Worm (Caenorhabditis elegans) whole organism, mixed stage, embryonic: Measurements from ENCODE around the gene F36D3.14.

Experiments
- M03D4.4 ChIP-seq: sonication (generic microtip); optimal IDR thresholded peaks from 2 replicates; lab custom pipeline; 2017; ENCODE audit warnings: mild to moderate bottlenecking, missing genetic modification characterization, missing compliant biosample characterization
- bed-3 ChIP-seq: fragments of 200-800 bp; sonication (Bioruptor generic); optimal IDR thresholded peaks from 3 replicates; lab custom pipeline; 2018; ENCODE audit warnings: mild to moderate bottlenecking, missing genetic modification characterization, moderate library complexity, missing compliant biosample characterization
- blmp-1 ChIP-seq: fragments of 150-350 bp; optimal IDR thresholded peaks from 2 replicates; lab custom pipeline; 2014; ENCODE audit warnings: missing biosample characterization, missing genetic modification characterization
- ceh-39 ChIP-seq: fragments of 150-350 bp; optimal IDR thresholded peaks from 2 replicates; lab custom pipeline; 2014; ENCODE audit warnings: missing biosample characterization, missing genetic modification characterization
- ceh-43 ChIP-seq: fragments of 200-800 bp; sonication (Bioruptor generic); optimal IDR thresholded peaks from 2 replicates; lab custom pipeline; 2018; ENCODE audit warnings: mild to moderate bottlenecking, missing genetic modification characterization, moderate library complexity, missing compliant biosample characterization
- ceh-83 ChIP-seq: fragments of 200-800 bp; sonication (Bioruptor generic); optimal IDR thresholded peaks from 2 replicates; lab custom pipeline; 2018; ENCODE audit warnings: mild to moderate bottlenecking, missing genetic modification characterization, missing compliant biosample characterization
- ces-1 ChIP-seq: fragments of 150-350 bp; optimal IDR thresholded peaks from 2 replicates; lab custom pipeline; 2014; ENCODE audit warnings: missing biosample characterization, missing genetic modification reagents, missing genetic modification characterization
- cnd-1 ChIP-seq: fragments of 200-800 bp; sonication (Bioruptor generic); optimal IDR thresholded peaks from 2 replicates; lab custom pipeline; 2018; ENCODE audit warnings: mild to moderate bottlenecking, missing genetic modification characterization, missing compliant biosample characterization
- drap-1 ChIP-seq: fragments of 200-800 bp; sonication (Bioruptor generic); optimal IDR thresholded peaks from 3 replicates; lab custom pipeline; 2018; ENCODE audit warnings: mild to moderate bottlenecking, missing genetic modification characterization, missing compliant biosample characterization
- elt-1 ChIP-seq: sonication (generic microtip); optimal IDR thresholded peaks from 2 replicates; lab custom pipeline; 2017; ENCODE audit warnings: missing genetic modification characterization, mild to moderate bottlenecking, missing compliant biosample characterization, antibody characterized with exemption, moderate library complexity, borderline replicate concordance; ENCODE audit not compliant: insufficient read depth
- flh-1 ChIP-seq: fragments of 200-800 bp; sonication (Bioruptor generic); optimal IDR thresholded peaks from 2 replicates; lab custom pipeline; 2018; ENCODE audit warnings: mild to moderate bottlenecking, missing genetic modification characterization, moderate library complexity, missing compliant biosample characterization
- ham-2 ChIP-seq: fragments of 200-800 bp; sonication (Bioruptor generic); optimal IDR thresholded peaks from 2 replicates; lab custom pipeline; 2018; ENCODE audit warnings: mild to moderate bottlenecking, missing genetic modification characterization, missing compliant biosample characterization
- lin-13 ChIP-seq: fragments of 150-350 bp; optimal IDR thresholded peaks from 2 replicates; lab custom pipeline; 2014; ENCODE audit warnings: missing biosample characterization, missing genetic modification characterization
- mab-5 ChIP-seq: fragments of 150-350 bp; optimal IDR thresholded peaks from 2 replicates; lab custom pipeline; 2014; ENCODE audit warnings: missing biosample characterization, missing genetic modification characterization
- mep-1 ChIP-seq: fragments of 150-350 bp; optimal IDR thresholded peaks from 2 replicates; lab custom pipeline; 2017; ENCODE audit warnings: missing biosample characterization, missing genetic modification reagents, missing genetic modification characterization, inconsistent platforms
- mls-2 ChIP-seq: sonication (generic microtip); optimal IDR thresholded peaks from 2 replicates; lab custom pipeline; 2016; ENCODE audit warnings: mild to moderate bottlenecking, missing genetic modification characterization, moderate library complexity, missing compliant biosample characterization
- nhr-12 ChIP-seq: fragments of 150-350 bp; optimal IDR thresholded peaks from 2 replicates; lab custom pipeline; 2014; ENCODE audit warnings: missing biosample characterization, missing genetic modification characterization
- nhr-2 ChIP-seq: fragments of 150-350 bp; optimal IDR thresholded peaks from 2 replicates; lab custom pipeline; 2014; ENCODE audit warnings: missing biosample characterization, missing genetic modification characterization
- nhr-237 ChIP-seq: fragments of 150-350 bp; optimal IDR thresholded peaks from 2 replicates; lab custom pipeline; 2014; ENCODE audit warnings: missing biosample characterization, missing genetic modification characterization
- nhr-28 ChIP-seq: fragments of 150-350 bp; optimal IDR thresholded peaks from 2 replicates; lab custom pipeline; 2014; ENCODE audit warnings: missing biosample characterization, missing genetic modification characterization
- nhr-76 ChIP-seq: sonication (generic microtip); optimal IDR thresholded peaks from 2 replicates; lab custom pipeline; 2017; ENCODE audit warnings: missing biosample characterization, missing genetic modification characterization
- sem-2 ChIP-seq: fragments of 200-800 bp; sonication (Bioruptor generic); optimal IDR thresholded peaks from 2 replicates; lab custom pipeline; 2018; ENCODE audit warnings: mild to moderate bottlenecking, missing genetic modification characterization, missing compliant biosample characterization
- snpc-4 ChIP-seq: fragments of 150-350 bp; optimal IDR thresholded peaks from 2 replicates; lab custom pipeline; 2014; ENCODE audit warnings: missing biosample characterization, missing genetic modification characterization
- sptf-1 ChIP-seq: sonication (generic microtip); optimal IDR thresholded peaks from 2 replicates; lab custom pipeline; 2017; ENCODE audit warnings: mild to moderate bottlenecking, missing genetic modification characterization, moderate library complexity, missing compliant biosample characterization
- tbx-8 ChIP-seq: fragments of 200-800 bp; sonication (Bioruptor generic); optimal IDR thresholded peaks from 2 replicates; lab custom pipeline; 2018; ENCODE audit warnings: mild to moderate bottlenecking, missing genetic modification characterization, moderate library complexity, missing compliant biosample characterization
- unc-120 ChIP-seq: sonication (generic microtip); optimal IDR thresholded peaks from 2 replicates; lab custom pipeline; 2017; ENCODE audit warnings: missing genetic modification characterization, missing compliant biosample characterization; ENCODE audit not compliant: poor library complexity, severe bottlenecking
- unc-39 ChIP-seq: fragments of 150-350 bp; optimal IDR thresholded peaks from 2 replicates; lab custom pipeline; 2014; ENCODE audit warnings: missing biosample characterization, missing genetic modification characterization
- unc-62 ChIP-seq: fragments of 150-350 bp; optimal IDR thresholded peaks from 2 replicates; lab custom pipeline; 2014; ENCODE audit warnings: missing biosample characterization, missing genetic modification reagents, missing genetic modification characterization
- zip-8 ChIP-seq: fragments of 150-350 bp; optimal IDR thresholded peaks from 2 replicates; lab custom pipeline; 2014; ENCODE audit warnings: missing biosample characterization, missing genetic modification characterization
- ztf-11 ChIP-seq: fragments of 150-350 bp; optimal IDR thresholded peaks from 2 replicates; lab custom pipeline; 2014; ENCODE audit warnings: missing biosample characterization, missing genetic modification characterization

Gene F36D3.14

ce11 chrV:16536701-16537100 is 33.6 kb upstream of the F36D3.14 start, which contains the start of gene Y32B12B.1:
Gene Y32B12B.1, plus strand, starts transcription at chrV:16537001.
- no peak for TF ChIP-seq zip-8 (tag; lab: Kevin White, UChicago)
- TF ChIP-seq unc-39 (tag; lab: Kevin White, UChicago), result no peak
- no peak for TF ChIP-seq mab-5 (tag; lab: Kevin White, UChicago)
- no peak for TF ChIP-seq tbx-8 (GFP tag; lab: Kevin White, UChicago)
- TF ChIP-seq sem-2 (GFP tag; lab: Kevin White, UChicago), result no peak
- TF ChIP-seq ces-1 (GFP tag; lab: Kevin White, UChicago), result no peak
- no peak for TF ChIP-seq drap-1 (GFP tag; lab: Kevin White, UChicago)
- TF ChIP-seq M03D4.4 (tag; lab: Kevin White, UChicago), result no peak
- no peak for TF ChIP-seq nhr-237 (tag; lab: Kevin White, UChicago)
- TF ChIP-seq nhr-12 (tag; lab: Kevin White, UChicago), result no peak
- no peak for TF ChIP-seq cnd-1
- no peak for TF ChIP-seq ceh-83 (GFP tag; lab: Kevin White, UChicago)
- no peak for TF ChIP-seq bed-3 (GFP tag; lab: Kevin White, UChicago)
- no peak for TF ChIP-seq unc-62 (GFP tag; lab: Kevin White, UChicago)
- no peak for TF ChIP-seq nhr-76 (tag; lab: Kevin White, UChicago)
- no peak for TF ChIP-seq lin-13 (tag; lab: Kevin White, UChicago)
- TF ChIP-seq elt-1, result no peak
- no peak for TF ChIP-seq mls-2 (tag; lab: Kevin White, UChicago)

DNA sequence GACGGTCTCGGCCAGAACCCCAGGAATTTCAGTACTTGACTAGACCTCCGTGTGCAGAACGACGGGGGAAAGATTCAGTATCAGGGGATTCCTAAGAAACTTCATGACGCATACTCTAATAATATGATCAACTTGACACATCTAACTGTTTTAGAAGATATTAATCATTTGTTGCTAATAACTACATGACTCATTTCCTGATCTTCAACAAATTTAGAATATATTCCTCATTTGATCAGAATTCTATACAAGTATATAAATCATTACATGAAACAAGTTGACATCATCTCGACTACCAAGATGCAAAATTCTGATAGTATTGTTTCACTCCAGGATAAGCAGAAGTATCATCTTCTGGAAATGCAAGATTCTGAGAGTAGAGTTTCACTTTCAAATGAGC is 32.1 kb upstream of the F36D3.14 start, which contains the start of gene Y32B12B.8:
TSS of gene Y32B12B.8 (plus strand) at position 301 of the 400 bp plus-strand sequence.
- TF ChIP-seq nhr-28 (tag; lab: Kevin White, UChicago) (no peak), zip-8 (tag; lab: Kevin White, UChicago) (no peak), blmp-1 (tag; lab: Kevin White, UChicago) (no peak), sem-2 (GFP tag; lab: Kevin White, UChicago) (no peak), mep-1 (tag; lab: Kevin White, UChicago) (no peak), elt-1 (no peak), ham-2 (GFP tag; lab: Kevin White, UChicago) (no peak), unc-120 (tag; lab: Kevin White, UChicago) (no peak), ceh-43 (GFP tag; lab: Kevin White, UChicago) (no peak), cnd-1 (no peak), ztf-11 (tag; lab: Kevin White, UChicago) (no peak), ceh-83 (GFP tag; lab: Kevin White, UChicago) (no peak), unc-62 (GFP tag; lab: Kevin White, UChicago) (no peak), drap-1 (GFP tag; lab: Kevin White, UChicago) (no peak), ceh-39 (tag; lab: Kevin White, UChicago) (no peak), bed-3 (GFP tag; lab: Kevin White, UChicago) (no peak)

DNA sequence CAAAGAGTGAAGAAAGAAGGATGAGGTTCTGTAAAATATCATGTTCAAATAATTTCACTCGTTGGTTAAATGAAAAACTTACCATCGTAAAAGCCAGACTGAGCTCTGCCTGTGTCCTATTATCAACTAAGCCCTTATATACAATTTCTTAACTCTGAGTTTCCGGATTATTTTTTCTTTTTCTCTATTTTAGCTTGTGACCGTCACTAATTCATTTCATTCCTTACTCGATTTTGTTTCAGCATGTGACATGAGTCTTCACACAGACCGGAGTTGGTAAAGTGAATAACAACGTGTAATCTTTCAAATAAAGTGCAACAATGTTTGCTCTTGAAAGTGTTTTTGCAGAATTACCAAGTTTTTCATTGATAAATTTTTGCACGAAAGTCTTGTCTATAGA is 30.9 kb upstream of the F36D3.14 start, which contains the start of gene cpr-2:
TSS of gene cpr-2 (minus strand) at position 101 of the 400 bp plus-strand sequence.
- TF ChIP-seq nhr-2 (tag; lab: Kevin White, UChicago), result no peak
- no peak for TF ChIP-seq drap-1 (GFP tag; lab: Kevin White, UChicago)
- no peak for TF ChIP-seq cnd-1
- no peak for TF ChIP-seq unc-120 (tag; lab: Kevin White, UChicago)
- TF ChIP-seq nhr-12 (tag; lab: Kevin White, UChicago), result no peak

ce11 chrV:16527796-16528195 is 24.7 kb upstream of the F36D3.14 start, which contains the start of gene F36D3.16:
Gene F36D3.16, plus strand, starts transcription at chrV:16528096.
- TF ChIP-seq ceh-43 (GFP tag; lab: Kevin White, UChicago) (no peak), ceh-83 (GFP tag; lab: Kevin White, UChicago) (no peak), flh-1 (GFP tag; lab: Kevin White, UChicago) (no peak), unc-120 (tag; lab: Kevin White, UChicago) (no peak), ceh-39 (tag; lab: Kevin White, UChicago) (no peak), unc-39 (tag; lab: Kevin White, UChicago) (no peak), drap-1 (GFP tag; lab: Kevin White, UChicago) (no peak), snpc-4 (no peak)

DNA sequence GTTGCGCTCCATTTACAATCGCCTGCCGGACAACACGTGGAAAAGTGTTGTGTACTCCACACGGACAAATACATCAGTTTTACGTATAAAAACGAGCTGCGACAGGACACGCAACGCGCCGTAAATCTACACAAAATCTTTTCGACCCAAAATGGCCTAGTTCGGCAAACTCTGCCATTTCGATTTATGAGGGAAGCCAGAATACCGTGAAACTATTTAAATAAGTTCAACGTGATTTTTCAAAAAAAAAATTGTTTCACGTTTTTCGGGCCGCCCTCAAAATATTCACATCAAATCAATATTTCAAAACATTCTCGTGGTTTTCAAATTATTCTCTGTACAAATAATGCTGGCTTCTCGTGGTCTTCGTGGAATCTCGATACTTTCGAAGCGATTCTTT is 23.8 kb upstream of the F36D3.14 start, which contains the start of gene F36D3.8:
TSS of gene F36D3.8 (plus strand) at position 301 of the 400 bp plus-strand sequence.
- TF ChIP-seq ceh-43 (GFP tag; lab: Kevin White, UChicago) (no peak), drap-1 (GFP tag; lab: Kevin White, UChicago) (no peak), sem-2 (GFP tag; lab: Kevin White, UChicago) (no peak), mab-5 (tag; lab: Kevin White, UChicago) (no peak), lin-13 (tag; lab: Kevin White, UChicago) (no peak), zip-8 (tag; lab: Kevin White, UChicago) (no peak), sptf-1 (tag; lab: Kevin White, UChicago) (no peak), tbx-8 (GFP tag; lab: Kevin White, UChicago) (no peak)
